Fruit fly (Drosophila melanogaster) whole organism, embryonic: ENCODE data around the gene CG33654.

Experiments used
- B-H2 ChIP-seq: fragments of 200-800 bp; sonication (Bioruptor generic); optimal IDR thresholded peaks from 2 replicates; lab custom pipeline; 2018; ENCODE audit warnings: missing biosample characterization, mild to moderate bottlenecking, missing genetic modification characterization
- CG10366 ChIP-seq: fragments of 200-800 bp; sonication (Bioruptor generic); IDR thresholded peaks from 2 replicates; pipeline ENCODE4 v1.3.6; 2022; ENCODE audit warnings: missing biosample characterization, missing genetic modification characterization
- CG10462 ChIP-seq: fragments of 200-800 bp; sonication (Bioruptor generic); optimal IDR thresholded peaks from 2 replicates; lab custom pipeline; 2016; ENCODE audit warnings: missing biosample characterization, missing genetic modification characterization
- CG10565 ChIP-seq: fragments of 200-800 bp; sonication (Bioruptor generic); optimal IDR thresholded peaks from 3 replicates; lab custom pipeline; 2016; ENCODE audit warnings: missing biosample characterization, mild to moderate bottlenecking, missing genetic modification characterization
- CG11085 ChIP-seq: fragments of 200-800 bp; sonication (Bioruptor generic); IDR thresholded peaks from 2 replicates; pipeline ENCODE4 v1.3.6; 2022; ENCODE audit warnings: missing biosample characterization, missing genetic modification characterization
- CG11504 ChIP-seq: fragments of 200-800 bp; sonication (Bioruptor generic); optimal IDR thresholded peaks from 3 replicates; lab custom pipeline; 2019; ENCODE audit warnings: missing biosample characterization, mild to moderate bottlenecking, missing genetic modification characterization, moderate library complexity
- CG13296 ChIP-seq: fragments of 200-800 bp; sonication (Bioruptor generic); optimal IDR thresholded peaks from 3 replicates; lab custom pipeline; 2018; ENCODE audit warnings: missing biosample characterization, mild to moderate bottlenecking, missing genetic modification characterization
- CG17186 ChIP-seq: fragments of 200-800 bp; sonication (Bioruptor generic); optimal IDR thresholded peaks from 3 replicates; lab custom pipeline; 2017; ENCODE audit warnings: missing biosample characterization, missing genetic modification reagents, missing genetic modification characterization
- CG17328 ChIP-seq: fragments of 200-800 bp; sonication (Bioruptor generic); IDR thresholded peaks from 2 replicates; pipeline ENCODE4 v1.3.6; 2022; ENCODE audit warnings: missing biosample characterization, missing genetic modification characterization
- CG2199 ChIP-seq: fragments of 200-800 bp; sonication (Bioruptor generic); IDR thresholded peaks from 3 replicates; pipeline ENCODE4 v1.3.6; 2022; ENCODE audit warnings: missing biosample characterization, missing genetic modification characterization
- CG30403 ChIP-seq: fragments of 200-800 bp; sonication (Bioruptor generic); optimal IDR thresholded peaks from 3 replicates; lab custom pipeline; 2016; ENCODE audit warnings: missing biosample characterization, missing genetic modification characterization
- CG31365 ChIP-seq: fragments of 200-800 bp; sonication (Bioruptor generic); optimal IDR thresholded peaks from 2 replicates; lab custom pipeline; 2018; ENCODE audit warnings: missing biosample characterization, mild to moderate bottlenecking, missing genetic modification characterization
- CG31441 ChIP-seq: fragments of 200-800 bp; sonication (Bioruptor generic); IDR thresholded peaks from 2 replicates; pipeline ENCODE4 v1.3.6; 2022; ENCODE audit warnings: missing biosample characterization, missing genetic modification characterization
- CG5245 ChIP-seq: fragments of 200-800 bp; sonication (Bioruptor generic); optimal IDR thresholded peaks from 3 replicates; lab custom pipeline; 2016; ENCODE audit warnings: missing biosample characterization, missing genetic modification characterization
- CG6854 ChIP-seq: fragments of 200-800 bp; sonication (Bioruptor generic); optimal IDR thresholded peaks from 3 replicates; lab custom pipeline; 2017; ENCODE audit warnings: missing biosample characterization, mild to moderate bottlenecking, missing genetic modification characterization
- CG7372 ChIP-seq: fragments of 200-800 bp; sonication (Bioruptor generic); IDR thresholded peaks from 2 replicates; pipeline ENCODE4 v1.3.6; 2022; ENCODE audit warnings: missing biosample characterization, missing genetic modification characterization
- CG9215 ChIP-seq: fragments of 200-800 bp; sonication (Bioruptor generic); IDR thresholded peaks from 2 replicates; pipeline ENCODE4 v1.3.6; 2022; ENCODE audit warnings: missing biosample characterization, missing genetic modification characterization
- CG9609 ChIP-seq: fragments of 200-800 bp; sonication (Bioruptor generic); optimal IDR thresholded peaks from 3 replicates; lab custom pipeline; 2016; ENCODE audit warnings: missing biosample characterization, missing genetic modification characterization
- Camta ChIP-seq: fragments of 200-800 bp; sonication (Bioruptor generic); optimal IDR thresholded peaks from 2 replicates; lab custom pipeline; 2016; ENCODE audit warnings: missing biosample characterization, missing genetic modification characterization
- Chrac-16 ChIP-seq: fragments of 200-800 bp; sonication (Bioruptor generic); optimal IDR thresholded peaks from 3 replicates; lab custom pipeline; 2016; ENCODE audit warnings: missing biosample characterization, missing genetic modification characterization
- Dref ChIP-seq: fragments of 200-800 bp; sonication (Bioruptor generic); IDR thresholded peaks from 2 replicates; pipeline ENCODE4 v1.3.6; 2022; ENCODE audit warnings: missing biosample characterization, missing genetic modification characterization
- Ets97D ChIP-seq: fragments of 200-800 bp; sonication (Bioruptor generic); optimal IDR thresholded peaks from 3 replicates; lab custom pipeline; 2016; ENCODE audit warnings: missing biosample characterization, missing genetic modification characterization
- Hmx ChIP-seq: fragments of 200-800 bp; sonication (Bioruptor generic); optimal IDR thresholded peaks from 2 replicates; lab custom pipeline; 2016; ENCODE audit warnings: missing biosample characterization, missing genetic modification characterization
- Kr ChIP-seq: fragments of 200-800 bp; sonication (Bioruptor generic); optimal IDR thresholded peaks from 2 replicates; lab custom pipeline; 2017; ENCODE audit warnings: missing biosample characterization, mild to moderate bottlenecking, missing genetic modification characterization
- Lhr ChIP-seq: fragments of 200-800 bp; sonication (Bioruptor generic); optimal IDR thresholded peaks from 3 replicates; lab custom pipeline; 2017; ENCODE audit warnings: mild to moderate bottlenecking, missing biosample characterization, missing genetic modification reagents, missing genetic modification characterization
- MESR4 ChIP-seq: fragments of 200-800 bp; sonication (Bioruptor generic); optimal IDR thresholded peaks from 2 replicates; lab custom pipeline; 2018; ENCODE audit warnings: missing biosample characterization, mild to moderate bottlenecking, missing genetic modification characterization, moderate library complexity
- Mrtf ChIP-seq: fragments of 200-800 bp; sonication (Bioruptor generic); IDR thresholded peaks from 3 replicates; pipeline ENCODE4 v1.3.6; 2022; ENCODE audit warnings: missing biosample characterization, missing genetic modification characterization
- Neu2 ChIP-seq: fragments of 200-800 bp; sonication (Bioruptor generic); optimal IDR thresholded peaks from 3 replicates; lab custom pipeline; 2016; ENCODE audit warnings: missing biosample characterization, missing genetic modification characterization, borderline replicate concordance
- Nf-YB ChIP-seq: fragments of 200-800 bp; sonication (Bioruptor generic); optimal IDR thresholded peaks from 3 replicates; lab custom pipeline; 2019; ENCODE audit warnings: missing biosample characterization, mild to moderate bottlenecking, missing genetic modification characterization, moderate library complexity
- PHDP ChIP-seq: fragments of 200-800 bp; sonication (Bioruptor generic); optimal IDR thresholded peaks from 3 replicates; lab custom pipeline; 2018; ENCODE audit warnings: missing biosample characterization, mild to moderate bottlenecking, missing genetic modification characterization, moderate library complexity
- Rx ChIP-seq: fragments of 200-800 bp; sonication (Bioruptor generic); IDR thresholded peaks from 2 replicates; pipeline ENCODE4 v1.3.6; 2022; ENCODE audit warnings: missing biosample characterization, missing genetic modification characterization
- Tbp ChIP-seq: fragments of >200 bp; optimal IDR thresholded peaks from 2 replicates; lab custom pipeline; 2018; ENCODE audit warnings: missing biosample characterization, missing genetic modification characterization
- Vsx1 ChIP-seq: fragments of 200-800 bp; sonication (Bioruptor generic); optimal IDR thresholded peaks from 2 replicates; lab custom pipeline; 2017; ENCODE audit warnings: missing biosample characterization, mild to moderate bottlenecking, missing genetic modification characterization, missing genetic modification reagents
- Xbp1 ChIP-seq: fragments of 200-800 bp; sonication (Bioruptor generic); optimal IDR thresholded peaks from 3 replicates; lab custom pipeline; 2016; ENCODE audit warnings: missing biosample characterization, mild to moderate bottlenecking, missing genetic modification characterization
- Xrp1 ChIP-seq: fragments of 200-800 bp; sonication (Bioruptor generic); IDR thresholded peaks from 2 replicates; pipeline ENCODE4 v1.3.6; 2022; ENCODE audit warnings: missing biosample characterization, missing genetic modification characterization
- abd-A ChIP-seq: fragments of 200-800 bp; sonication (Bioruptor generic); optimal IDR thresholded peaks from 3 replicates; lab custom pipeline; 2019; ENCODE audit warnings: missing biosample characterization, mild to moderate bottlenecking, missing genetic modification characterization, moderate library complexity
- ash1 ChIP-seq: fragments of 200-800 bp; sonication (Bioruptor generic); optimal IDR thresholded peaks from 2 replicates; lab custom pipeline; 2018; ENCODE audit warnings: missing biosample characterization, mild to moderate bottlenecking, missing genetic modification characterization
- az2 ChIP-seq: fragments of 200-800 bp; sonication (Bioruptor generic); optimal IDR thresholded peaks from 3 replicates; lab custom pipeline; 2016; ENCODE audit warnings: missing biosample characterization, missing genetic modification characterization
- cas ChIP-seq: fragments of 200-800 bp; sonication (Bioruptor generic); IDR thresholded peaks from 2 replicates; pipeline ENCODE4 v1.3.6; 2022; ENCODE audit warnings: missing biosample characterization, missing genetic modification characterization
- cg ChIP-seq: fragments of 200-800 bp; sonication (Bioruptor generic); optimal IDR thresholded peaks from 3 replicates; lab custom pipeline; 2019; ENCODE audit warnings: missing biosample characterization, mild to moderate bottlenecking, missing genetic modification characterization, moderate library complexity
- croc ChIP-seq: fragments of 200-800 bp; sonication (Bioruptor generic); conservative IDR thresholded peaks from 3 replicates; pipeline ENCODE4 v1.3.6; 2022; ENCODE audit warnings: missing biosample characterization, missing genetic modification characterization
- crp ChIP-seq, 2 experiments: fragments of 200-800 bp; sonication (Bioruptor generic); optimal IDR thresholded peaks; 2 replicates in 1 of 2; 3 replicates in 1 of 2; lab custom pipeline; 2017; ENCODE audit warnings: missing biosample characterization in 2 of 2, missing genetic modification characterization in 2 of 2, mild to moderate bottlenecking in 1 of 2, moderate library complexity in 1 of 2
- gsb ChIP-seq: fragments of 200-800 bp; sonication (Bioruptor generic); IDR thresholded peaks from 2 replicates; pipeline ENCODE4 v1.3.6; 2022; ENCODE audit warnings: missing biosample characterization, missing genetic modification characterization
- jigr1 ChIP-seq: fragments of 200-800 bp; sonication (Bioruptor generic); IDR thresholded peaks from 3 replicates; pipeline ENCODE4 v1.3.6; 2022; ENCODE audit warnings: missing biosample characterization, missing genetic modification characterization
- mld ChIP-seq: fragments of 200-800 bp; sonication (Bioruptor generic); IDR thresholded peaks from 3 replicates; pipeline ENCODE4 v1.3.6; 2022; ENCODE audit warnings: missing biosample characterization, missing genetic modification characterization; ENCODE audit not compliant: partially characterized antibody
- pho ChIP-seq: fragments of 200-800 bp; sonication (Bioruptor generic); optimal IDR thresholded peaks from 2 replicates; lab custom pipeline; 2016; ENCODE audit warnings: missing biosample characterization, missing genetic modification characterization
- prd ChIP-seq, 3 experiments: fragments of >200 bp in 2 of 3; fragments of 200-800 bp in 1 of 3; sonication (Bioruptor generic) in 1 of 3; optimal IDR thresholded peaks in 2 of 3; IDR thresholded peaks in 1 of 3; 2 replicates in 2 of 3; 3 replicates in 1 of 3; pipeline versions ENCODE4 v1.3.6 to Lab custom; 2017 to 2022; ENCODE audit warnings: missing biosample characterization in 1 of 3, missing genetic modification characterization in 1 of 3
- sc ChIP-seq, 3 experiments: fragments of >200 bp in 2 of 3; fragments of 200-800 bp in 1 of 3; sonication (Bioruptor generic) in 1 of 3; optimal IDR thresholded peaks; 2 replicates in 2 of 3; 3 replicates in 1 of 3; lab custom pipeline; 2017; ENCODE audit warnings: mild to moderate bottlenecking in 1 of 3, missing biosample characterization in 1 of 3, missing genetic modification characterization in 1 of 3, missing genetic modification reagents in 1 of 3
- slp2 ChIP-seq: fragments of 200-800 bp; sonication (Bioruptor generic); optimal IDR thresholded peaks from 2 replicates; lab custom pipeline; 2016; ENCODE audit warnings: missing biosample characterization, missing genetic modification characterization

The CG33654 gene

dm6 chr3R:9555334-9555974 lies 27.6 kb downstream of the CG33654 start, which contains the start of the genes CG9386 and BckdhA (continued):
- TF ChIP-seq CG9215 (GFP tag; lab: Robert Waterston, UW) (peak; percentile 49), CG6854 (no peak), jigr1 (no peak), Rx (GFP tag; lab: Robert Waterston, UW) (no peak), CG31441 (GFP tag; lab: Robert Waterston, UW) (peak; percentile 52; the same call in 1 of the 2 replicates), PHDP (peak; percentile 31), Xrp1 (GFP tag; lab: Robert Waterston, UW) (peak; percentile 40; the same call in 1 of the 2 replicates), CG10366 (GFP tag; lab: Robert Waterston, UW) (peak; percentile 28; the same call in 1 of the 2 replicates), CG10462 (no peak), mld (no peak), slp2 (peak; percentile 6), Neu2 (GFP tag; lab: Kevin White, UChicago) (no peak), croc (GFP tag; lab: Robert Waterston, UW) (no peak), Tbp (GFP tag; lab: Kevin White, UChicago) (no peak), abd-A (tag; lab: Kevin White, UChicago) (no peak), CG13296 (peak; percentile 59), ash1 (no peak), CG11085 (GFP tag; lab: Robert Waterston, UW) (no peak), Lhr (GFP tag; lab: Kevin White, UChicago) (no peak), CG30403 (peak; percentile 75), CG17186 (peak; percentile 52), Ets97D (peak; percentile 35), gsb (GFP tag; lab: Robert Waterston, UW) (no peak), CG7372 (GFP tag; lab: Robert Waterston, UW) (peak; percentile 98), CG11504 (tag; lab: Kevin White, UChicago) (no peak), MESR4 (GFP tag; lab: Kevin White, UChicago) (peak; percentile 68), cas (GFP tag; lab: Robert Waterston, UW) (no peak), sc (optimal IDR thresholded peaks at IDR 0.05; lab: Kevin White, UChicago) (no peak), sc (GFP tag; optimal IDR thresholded peaks at IDR 0.05; lab: Kevin White, UChicago) (no peak), Hmx (peak; percentile 32), B-H2 (GFP tag; lab: Kevin White, UChicago) (peak; percentile 45), crp (GFP tag; optimal IDR thresholded peaks at IDR 0.05; lab: Kevin White, UChicago) (peak in 1 of 2 experiments; percentile 76), Kr (no peak), CG2199 (no peak), Nf-YB (peak; percentile 0), Camta (GFP tag; lab: Kevin White, UChicago) (no peak), az2 (GFP tag; lab: Kevin White, UChicago) (peak; percentile 37), pho (GFP tag; lab: Kevin White, UChicago) (peak; percentile 53), Xbp1 (GFP tag; lab: Kevin White, UChicago) (peak; percentile 69), CG9609 (GFP tag; lab: Kevin White, UChicago) (peak; percentile 65), Dref (GFP tag; lab: Robert Waterston, UW) (peak; percentile 70), CG5245 (GFP tag; lab: Kevin White, UChicago) (peak; percentile 0), CG10565 (no peak), Mrtf (GFP tag; lab: Robert Waterston, UW) (no peak), Chrac-16 (GFP tag; lab: Kevin White, UChicago) (peak; percentile 55), Vsx1 (no peak), prd (optimal IDR thresholded peaks at IDR 0.05; lab: Kevin White, UChicago) (no peak), prd (GFP tag; IDR thresholded peaks at IDR 0.05; lab: Robert Waterston, UW) (peak; percentile 59; the same call in 2 of the 3 replicates), CG31365 (tag; lab: Kevin White, UChicago) (no peak), CG17328 (no peak), cg (GFP tag; lab: Kevin White, UChicago) (no peak)
